Fruit fly (Drosophila melanogaster) whole organism, embryonic: Measurements from ENCODE around the gene CG7685.
A peak's percentile ranks its signal among the peaks of the same experiment; 100 is the strongest.

Experiments used
- Bteb2 ChIP-seq: fragments of 200-800 bp; sonication (Bioruptor generic); optimal IDR thresholded peaks from 2 replicates; lab custom pipeline; 2016; ENCODE audit warnings: missing biosample characterization, missing genetic modification characterization
- CG1024 ChIP-seq: fragments of 200-800 bp; sonication (Bioruptor generic); IDR thresholded peaks from 2 replicates; pipeline ENCODE4 v1.3.6; 2022; ENCODE audit warnings: missing biosample characterization, missing genetic modification characterization
- CG10462 ChIP-seq: fragments of 200-800 bp; sonication (Bioruptor generic); optimal IDR thresholded peaks from 2 replicates; lab custom pipeline; 2016; ENCODE audit warnings: missing biosample characterization, missing genetic modification characterization
- CG10979 ChIP-seq: fragments of 200-800 bp; sonication (Bioruptor generic); optimal IDR thresholded peaks from 2 replicates; lab custom pipeline; 2018; ENCODE audit warnings: missing biosample characterization, mild to moderate bottlenecking, missing genetic modification characterization, moderate library complexity
- CG11695 ChIP-seq: fragments of 200-800 bp; sonication (Bioruptor generic); IDR thresholded peaks from 3 replicates; pipeline ENCODE4 v1.3.6; 2022; ENCODE audit warnings: missing biosample characterization, missing genetic modification characterization
- CG12071 ChIP-seq: fragments of 200-800 bp; sonication (Bioruptor generic); optimal IDR thresholded peaks from 3 replicates; lab custom pipeline; 2018; ENCODE audit warnings: missing biosample characterization, mild to moderate bottlenecking, missing genetic modification characterization
- CG12155 ChIP-seq: fragments of 200-800 bp; sonication (Bioruptor generic); optimal IDR thresholded peaks from 3 replicates; lab custom pipeline; 2016; ENCODE audit warnings: missing biosample characterization, missing genetic modification characterization
- CG13296 ChIP-seq: fragments of 200-800 bp; sonication (Bioruptor generic); optimal IDR thresholded peaks from 3 replicates; lab custom pipeline; 2018; ENCODE audit warnings: missing biosample characterization, mild to moderate bottlenecking, missing genetic modification characterization
- CG1792 ChIP-seq: fragments of 200-800 bp; sonication (Bioruptor generic); optimal IDR thresholded peaks from 2 replicates; lab custom pipeline; 2016; ENCODE audit warnings: missing biosample characterization, missing genetic modification characterization
- CG1832 ChIP-seq: fragments of 200-800 bp; sonication (Bioruptor generic); optimal IDR thresholded peaks from 2 replicates; lab custom pipeline; 2017; ENCODE audit warnings: missing biosample characterization, mild to moderate bottlenecking, missing genetic modification characterization, inconsistent platforms
- CG2116 ChIP-seq: fragments of 200-800 bp; sonication (Bioruptor generic); optimal IDR thresholded peaks from 3 replicates; lab custom pipeline; 2018; ENCODE audit warnings: missing biosample characterization, mild to moderate bottlenecking, missing genetic modification characterization
- CG2120 ChIP-seq: fragments of 200-800 bp; sonication (Bioruptor generic); optimal IDR thresholded peaks from 3 replicates; lab custom pipeline; 2016; ENCODE audit warnings: missing biosample characterization, missing genetic modification characterization
- CG2889 ChIP-seq: fragments of 200-800 bp; sonication (Bioruptor generic); IDR thresholded peaks from 3 replicates; pipeline ENCODE4 v1.3.6; 2022; ENCODE audit warnings: missing biosample characterization, missing genetic modification characterization
- CG30020 ChIP-seq: fragments of 200-800 bp; optimal IDR thresholded peaks from 2 replicates; lab custom pipeline; 2019; ENCODE audit warnings: missing biosample characterization, mild to moderate bottlenecking, missing genetic modification characterization, moderate library complexity
- CG43689 ChIP-seq: fragments of 200-800 bp; sonication (Bioruptor generic); IDR thresholded peaks from 2 replicates; pipeline ENCODE4 v1.3.6; 2022; ENCODE audit warnings: missing biosample characterization, missing genetic modification characterization
- CG4730 ChIP-seq: fragments of 200-800 bp; sonication (Bioruptor generic); IDR thresholded peaks from 2 replicates; pipeline ENCODE4 v1.3.6; 2022; ENCODE audit warnings: missing biosample characterization, missing genetic modification characterization
- CG5953 ChIP-seq: fragments of 200-800 bp; sonication (Bioruptor generic); IDR thresholded peaks from 2 replicates; pipeline ENCODE4 v1.3.6; 2022; ENCODE audit warnings: missing biosample characterization, missing genetic modification characterization
- CG6854 ChIP-seq: fragments of 200-800 bp; sonication (Bioruptor generic); optimal IDR thresholded peaks from 3 replicates; lab custom pipeline; 2017; ENCODE audit warnings: missing biosample characterization, mild to moderate bottlenecking, missing genetic modification characterization
- CG8281 ChIP-seq: fragments of 200-800 bp; sonication (Bioruptor generic); optimal IDR thresholded peaks from 2 replicates; lab custom pipeline; 2018; ENCODE audit warnings: missing biosample characterization, mild to moderate bottlenecking, missing genetic modification characterization, moderate library complexity
- CG8359 ChIP-seq: fragments of 200-800 bp; sonication (Bioruptor generic); optimal IDR thresholded peaks from 2 replicates; lab custom pipeline; 2017; ENCODE audit warnings: missing biosample characterization, mild to moderate bottlenecking, missing genetic modification characterization, borderline replicate concordance
- Dek ChIP-seq: fragments of 200-800 bp; sonication (Bioruptor generic); optimal IDR thresholded peaks from 3 replicates; lab custom pipeline; 2019; ENCODE audit warnings: missing biosample characterization, mild to moderate bottlenecking, missing genetic modification characterization, moderate library complexity
- E2f1 ChIP-seq: fragments of 200-800 bp; sonication (Bioruptor generic); IDR thresholded peaks from 2 replicates; pipeline ENCODE4 v1.3.6; 2022; ENCODE audit warnings: missing biosample characterization, missing genetic modification characterization
- Eip74EF ChIP-seq, 2 experiments: fragments of 200-800 bp in 1 of 2; fragments of >200 bp in 1 of 2; sonication (Bioruptor generic) in 1 of 2; optimal IDR thresholded peaks; 2 replicates each; lab custom pipeline; 2017 to 2019; ENCODE audit warnings: missing biosample characterization in 2 of 2, missing genetic modification characterization in 2 of 2, mild to moderate bottlenecking in 1 of 2, moderate library complexity in 1 of 2
- Ets65A ChIP-seq: fragments of 200-800 bp; sonication (Bioruptor generic); peaks from one replicate; lab custom pipeline; 2016; ENCODE audit warnings: missing biosample characterization, missing genetic modification characterization
- Ets97D ChIP-seq: fragments of 200-800 bp; sonication (Bioruptor generic); optimal IDR thresholded peaks from 3 replicates; lab custom pipeline; 2016; ENCODE audit warnings: missing biosample characterization, missing genetic modification characterization
- Hr39 ChIP-seq: fragments of >200 bp; optimal IDR thresholded peaks from 2 replicates; lab custom pipeline; 2017
- Hr51 ChIP-seq, 2 experiments: fragments of 200-800 bp; sonication (Bioruptor generic); optimal IDR thresholded peaks; 2 replicates in 1 of 2; 3 replicates in 1 of 2; lab custom pipeline; 2016 to 2018; ENCODE audit warnings: missing biosample characterization in 2 of 2, missing genetic modification characterization in 2 of 2, mild to moderate bottlenecking in 1 of 2, moderate library complexity in 1 of 2
- Lim3 ChIP-seq: fragments of 200-800 bp; sonication (Bioruptor generic); IDR thresholded peaks from 2 replicates; pipeline ENCODE4 v1.3.6; 2022; ENCODE audit warnings: missing biosample characterization, missing genetic modification characterization
- Spps ChIP-seq: fragments of 200-800 bp; sonication (Bioruptor generic); optimal IDR thresholded peaks from 2 replicates; lab custom pipeline; 2018; ENCODE audit warnings: missing biosample characterization, mild to moderate bottlenecking, missing genetic modification characterization
- Trl ChIP-seq, 3 experiments: fragments of >200 bp in 2 of 3; fragments of 200-800 bp in 1 of 3; sonication (Bioruptor generic) in 1 of 3; optimal IDR thresholded peaks; 2 replicates in 1 of 3; 3 replicates in 2 of 3; lab custom pipeline; 2016 to 2017; ENCODE audit warnings: missing biosample characterization in 1 of 3, missing genetic modification characterization in 1 of 3
- Xrp1 ChIP-seq: fragments of 200-800 bp; sonication (Bioruptor generic); IDR thresholded peaks from 2 replicates; pipeline ENCODE4 v1.3.6; 2022; ENCODE audit warnings: missing biosample characterization, missing genetic modification characterization
- abd-A ChIP-seq: fragments of 200-800 bp; sonication (Bioruptor generic); optimal IDR thresholded peaks from 3 replicates; lab custom pipeline; 2019; ENCODE audit warnings: missing biosample characterization, mild to moderate bottlenecking, missing genetic modification characterization, moderate library complexity
- amos ChIP-seq: fragments of 200-800 bp; sonication (Bioruptor generic); IDR thresholded peaks from 2 replicates; pipeline ENCODE4 v1.3.6; 2022; ENCODE audit warnings: missing biosample characterization, missing genetic modification characterization; ENCODE audit not compliant: partially characterized antibody
- ato ChIP-seq: fragments of 200-800 bp; sonication (Bioruptor generic); IDR thresholded peaks from 2 replicates; pipeline ENCODE4 v1.3.6; 2022; ENCODE audit warnings: missing biosample characterization, missing genetic modification characterization; ENCODE audit not compliant: partially characterized antibody
- bsh ChIP-seq, 2 experiments: fragments of 200-800 bp; sonication (Bioruptor generic); optimal IDR thresholded peaks; 2 replicates each; lab custom pipeline; 2017 to 2018; ENCODE audit warnings: mild to moderate bottlenecking in 2 of 2, missing biosample characterization in 2 of 2, missing genetic modification characterization in 2 of 2, moderate library complexity in 1 of 2
- cg ChIP-seq: fragments of 200-800 bp; sonication (Bioruptor generic); optimal IDR thresholded peaks from 3 replicates; lab custom pipeline; 2019; ENCODE audit warnings: missing biosample characterization, mild to moderate bottlenecking, missing genetic modification characterization, moderate library complexity
- croc ChIP-seq: fragments of 200-800 bp; sonication (Bioruptor generic); conservative IDR thresholded peaks from 3 replicates; pipeline ENCODE4 v1.3.6; 2022; ENCODE audit warnings: missing biosample characterization, missing genetic modification characterization
- fd3F ChIP-seq: fragments of 200-800 bp; sonication (Bioruptor generic); optimal IDR thresholded peaks from 2 replicates; lab custom pipeline; 2018; ENCODE audit warnings: missing biosample characterization, mild to moderate bottlenecking, missing genetic modification characterization, moderate library complexity
- hbn ChIP-seq: fragments of 200-800 bp; sonication (Bioruptor generic); IDR thresholded peaks from 2 replicates; pipeline ENCODE4 v1.3.6; 2022; ENCODE audit warnings: missing biosample characterization, missing genetic modification characterization; ENCODE audit not compliant: partially characterized antibody
- jing ChIP-seq: fragments of 200-800 bp; sonication (Bioruptor generic); optimal IDR thresholded peaks from 2 replicates; lab custom pipeline; 2018; ENCODE audit warnings: missing biosample characterization, mild to moderate bottlenecking, missing genetic modification characterization
- lmd ChIP-seq: fragments of 200-800 bp; sonication (Bioruptor generic); IDR thresholded peaks from 2 replicates; pipeline ENCODE4 v1.3.6; 2022; ENCODE audit warnings: missing biosample characterization, missing genetic modification characterization
- otp ChIP-seq: fragments of 200-800 bp; sonication (Bioruptor generic); IDR thresholded peaks from 3 replicates; pipeline ENCODE4, ENCODE4 v1.3.6; 2022; ENCODE audit warnings: missing biosample characterization, missing genetic modification characterization
- peb ChIP-seq: fragments of 200-800 bp; sonication (Bioruptor generic); IDR thresholded peaks from 2 replicates; pipeline ENCODE4 v1.3.6; 2022; ENCODE audit warnings: missing biosample characterization, missing genetic modification characterization
- pnt ChIP-seq: fragments of 200-800 bp; sonication (Bioruptor generic); optimal IDR thresholded peaks from 3 replicates; lab custom pipeline; 2016; ENCODE audit warnings: missing biosample characterization, missing genetic modification characterization
- ranshi ChIP-seq: fragments of 200-800 bp; sonication (Bioruptor generic); IDR thresholded peaks from 2 replicates; pipeline ENCODE4 v1.3.6; 2022; ENCODE audit warnings: missing biosample characterization, missing genetic modification characterization
- run ChIP-seq: fragments of 200-800 bp; sonication (Bioruptor generic); optimal IDR thresholded peaks from 3 replicates; lab custom pipeline; 2018; ENCODE audit warnings: missing biosample characterization, mild to moderate bottlenecking, missing genetic modification characterization
- sd ChIP-seq: fragments of 200-800 bp; sonication (Bioruptor generic); optimal IDR thresholded peaks from 3 replicates; lab custom pipeline; 2018; ENCODE audit warnings: missing biosample characterization, mild to moderate bottlenecking, missing genetic modification characterization, moderate library complexity
- tio ChIP-seq: fragments of 200-800 bp; sonication (Bioruptor generic); optimal IDR thresholded peaks from 2 replicates; lab custom pipeline; 2017; ENCODE audit warnings: missing biosample characterization, missing genetic modification characterization, inconsistent platforms

The CG7685 gene

dm6 chr3R:18396801-18397604, 7.7 kb upstream of the CG7685 start, which contains the start of gene Vti1b (continued):
- TF ChIP-seq CG43689 (GFP tag; lab: Robert Waterston, UW) (peak; percentile 69), Ets65A (peak; percentile 99), CG2889 (peak; percentile 85; the same call in 2 of the 3 replicates), CG2120 (peak; percentile 97), Xrp1 (GFP tag; lab: Robert Waterston, UW) (peak; percentile 96), Ets97D (GFP tag; lab: Kevin White, UChicago) (peak; percentile 78), croc (GFP tag; lab: Robert Waterston, UW) (peak; percentile 93), CG10462 (GFP tag; lab: Kevin White, UChicago) (peak; percentile 75), otp (GFP tag; lab: Robert Waterston, UW) (peak; percentile 95), CG4730 (GFP tag; lab: Robert Waterston, UW) (peak; percentile 92), tio (peak; percentile 90), CG8359 (GFP tag; lab: Kevin White, UChicago) (peak; percentile 84), CG5953 (peak; percentile 91), Dek (tag; lab: Kevin White, UChicago) (peak; percentile 85), Lim3 (peak; percentile 88), pnt (peak; percentile 85), peb (GFP tag; lab: Robert Waterston, UW) (peak; percentile 92), amos (GFP tag; lab: Robert Waterston, UW) (no peak), Hr51 (GFP tag; optimal IDR thresholded peaks at IDR 0.05; lab: Kevin White, UChicago) (peak; percentile 92 to 95), abd-A (tag; lab: Kevin White, UChicago) (peak; percentile 58), CG30020 (tag; lab: Kevin White, UChicago) (peak; percentile 68), ranshi (GFP tag; lab: Robert Waterston, UW) (peak; percentile 92), jing (GFP tag; lab: Kevin White, UChicago) (peak; percentile 91), CG8281 (tag; lab: Kevin White, UChicago) (peak; percentile 74), run (tag; lab: Kevin White, UChicago) (peak; percentile 77), fd3F (peak; percentile 84), Spps (tag; lab: Kevin White, UChicago) (peak; percentile 88), Eip74EF (GFP tag; optimal IDR thresholded peaks at IDR 0.05; lab: Kevin White, UChicago) (peak in 1 of 2 experiments; percentile 92), CG2116 (GFP tag; lab: Kevin White, UChicago) (peak; percentile 69), E2f1 (peak; percentile 90), CG11695 (GFP tag; lab: Robert Waterston, UW) (peak; percentile 91), hbn (GFP tag; lab: Robert Waterston, UW) (0 out of 2 replicates have a peak, but pooled peaks have one; percentile 35), Trl (optimal IDR thresholded peaks at IDR 0.05; lab: Kevin White, UChicago) (peak; percentile 87 to 94), Trl (GFP tag; optimal IDR thresholded peaks at IDR 0.05; lab: Kevin White, UChicago) (peak; percentile 82), CG12071 (GFP tag; lab: Kevin White, UChicago) (peak; percentile 83), Bteb2 (GFP tag; lab: Kevin White, UChicago) (peak; percentile 90), CG10979 (peak; percentile 94), cg (peak; percentile 90), Hr39 (lab: Kevin White, UChicago) (no peak), CG6854 (peak; percentile 82), CG13296 (peak; percentile 85), CG1024 (GFP tag; lab: Robert Waterston, UW) (peak; percentile 87), CG1832 (GFP tag; lab: Kevin White, UChicago) (no peak), CG12155 (GFP tag; lab: Kevin White, UChicago) (peak; percentile 92), bsh (GFP tag; optimal IDR thresholded peaks at IDR 0.05; lab: Kevin White, UChicago) (peak; percentile 91 to 98), ato (GFP tag; lab: Robert Waterston, UW) (no peak), CG1792 (GFP tag; lab: Kevin White, UChicago) (peak; percentile 88), sd (peak; percentile 75), lmd (GFP tag; lab: Robert Waterston, UW) (peak; percentile 94)
